Fruit fly (Drosophila melanogaster) S2 (cell line): ENCODE measurements around the gene Mst87F.

ENCODE experiments used
- CG8478 ChIP-seq: fragments of >200 bp; optimal IDR thresholded peaks from 2 replicates; lab custom pipeline; 2018
- CTCF ChIP-seq, 2 experiments: fragments of >200 bp; optimal IDR thresholded peaks; 2 replicates each; lab custom pipeline; 2018

dm6 chr3R:13782578-13782977 lies 45.2 kb downstream of the Mst87F start:
- TF ChIP-seq CG8478 (lab: Kevin White, UChicago) = no peak
- no peak for TF ChIP-seq CTCF (optimal IDR thresholded peaks at IDR 0.05; lab: Kevin White, UChicago)
